Worm (Caenorhabditis elegans): ENCODE results near the gene tag-290.

ce11 chrV:11580826-11581225 lies 32.3 kb upstream of the tag-290 start, which contains the start of gene srx-90:
- no peak for TF ChIP-seq dao-5 (tag; optimal IDR thresholded peaks at IDR 0.05)
- no peak for TF ChIP-seq him-1 (tag; optimal IDR thresholded peaks at IDR 0.05)
- no peak for TF ChIP-seq W03F9.2 (tag; optimal IDR thresholded peaks at IDR 0.05)

Measured in whole organism, L4/young adult.